Worm (Caenorhabditis elegans): ENCODE data around the gene grd-11.

The grd-11 gene

DNA sequence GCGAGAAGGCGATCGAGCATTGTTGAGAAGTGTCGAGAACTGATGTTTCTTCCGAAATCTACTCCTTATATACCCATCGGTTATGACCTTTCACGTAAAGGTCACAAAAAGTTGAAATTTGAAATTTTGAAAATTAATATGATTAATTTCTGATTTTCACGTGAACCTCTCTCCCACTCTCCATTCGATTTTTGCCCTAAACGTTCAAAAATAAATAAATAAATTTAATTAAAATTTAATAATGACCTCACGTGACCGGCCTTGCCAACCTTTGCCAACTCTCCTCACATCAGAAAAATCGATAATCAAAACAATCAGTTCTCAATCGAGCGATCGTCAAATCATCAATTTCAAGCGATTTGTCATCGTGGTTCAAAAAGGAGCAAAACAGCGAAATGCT lies 39.1 kb upstream of the grd-11 start, which contains the start of gene Y113G7C.1:
Gene Y113G7C.1 (plus strand): TSS at position 301 of the 400 bp plus-strand sequence.
- no peak for TF ChIP-seq mcd-1 (GFP tag; IDR thresholded peaks at IDR 0.05)
- no peak for TF ChIP-seq B0019.2 (GFP tag; conservative IDR thresholded peaks at IDR 0.05)
- TF ChIP-seq K11D2.4 (GFP tag; IDR thresholded peaks at IDR 0.05) = no peak
- no peak for TF ChIP-seq snpc-1.1 (tag; optimal IDR thresholded peaks at IDR 0.05; ENCODE audit: insufficient read depth)
- no peak for TF ChIP-seq tbx-9 (tag; optimal IDR thresholded peaks at IDR 0.05; ENCODE audit: borderline replicate concordance)
- TF ChIP-seq die-1 (tag; optimal IDR thresholded peaks at IDR 0.05) = no peak
- TF ChIP-seq sdz-38 (tag; optimal IDR thresholded peaks at IDR 0.05) = no peak
- TF ChIP-seq lin-35 (GFP tag; optimal IDR thresholded peaks at IDR 0.05) = no peak
- TF ChIP-seq ztf-22 (GFP tag; optimal IDR thresholded peaks at IDR 0.05) = no peak
- no peak for TF ChIP-seq F10E7.11 (tag; optimal IDR thresholded peaks at IDR 0.05)
- TF ChIP-seq lin-40 (tag; optimal IDR thresholded peaks at IDR 0.05) = no peak
- TF ChIP-seq F22D6.2 (tag; optimal IDR thresholded peaks at IDR 0.05) = no peak
- no peak for TF ChIP-seq madf-8 (GFP tag; conservative IDR thresholded peaks at IDR 0.05)
- TF ChIP-seq chd-7 (tag; optimal IDR thresholded peaks at IDR 0.05) = no peak
- TF ChIP-seq attf-3 (GFP tag; conservative IDR thresholded peaks at IDR 0.05) = no peak
- TF ChIP-seq egl-44 (GFP tag; IDR thresholded peaks at IDR 0.05) = no peak
- TF ChIP-seq B0035.1 (tag; optimal IDR thresholded peaks at IDR 0.05) = no peak
- no peak for TF ChIP-seq unc-62 (GFP tag; optimal IDR thresholded peaks at IDR 0.05)
- TF ChIP-seq gei-17 (GFP tag; optimal IDR thresholded peaks at IDR 0.05) = no peak
- no peak for TF ChIP-seq F23B12.7 (tag; optimal IDR thresholded peaks at IDR 0.05; ENCODE audit: insufficient read depth)

DNA sequence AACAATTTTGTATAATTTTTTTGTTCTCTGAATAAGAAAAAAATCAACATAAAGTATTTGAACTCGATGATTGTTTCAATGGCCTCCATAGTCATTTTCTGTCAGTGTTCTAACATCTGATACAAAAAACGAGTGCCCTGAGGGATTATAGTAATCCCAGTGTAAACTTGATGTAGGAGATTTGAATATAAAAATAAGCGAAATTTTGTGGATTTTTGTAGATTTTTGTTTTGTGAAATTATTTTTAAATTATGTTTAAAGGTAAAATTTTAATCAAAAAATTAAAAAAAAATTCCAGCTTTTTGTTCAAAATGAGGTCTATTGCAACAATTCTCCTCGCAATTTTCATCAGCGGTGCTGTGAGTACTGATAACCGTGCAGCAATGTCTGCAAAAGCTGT lies 31.2 kb upstream of the grd-11 start, which contains the start of gene Y38H6A.1:
Gene Y38H6A.1 (plus strand): TSS at position 301 of the 400 bp plus-strand sequence.
- TF ChIP-seq ekl-4 (GFP tag; IDR thresholded peaks at IDR 0.05) = no peak
- no peak for TF ChIP-seq B0019.2 (GFP tag; conservative IDR thresholded peaks at IDR 0.05)
- no peak for TF ChIP-seq pbrm-1 (GFP tag; IDR thresholded peaks at IDR 0.05)
- no peak for TF ChIP-seq fkh-3 (tag; optimal IDR thresholded peaks at IDR 0.05)
- TF ChIP-seq attf-3 (GFP tag; conservative IDR thresholded peaks at IDR 0.05) = no peak
- no peak for TF ChIP-seq ceh-40 (GFP tag; IDR thresholded peaks at IDR 0.05)

DNA sequence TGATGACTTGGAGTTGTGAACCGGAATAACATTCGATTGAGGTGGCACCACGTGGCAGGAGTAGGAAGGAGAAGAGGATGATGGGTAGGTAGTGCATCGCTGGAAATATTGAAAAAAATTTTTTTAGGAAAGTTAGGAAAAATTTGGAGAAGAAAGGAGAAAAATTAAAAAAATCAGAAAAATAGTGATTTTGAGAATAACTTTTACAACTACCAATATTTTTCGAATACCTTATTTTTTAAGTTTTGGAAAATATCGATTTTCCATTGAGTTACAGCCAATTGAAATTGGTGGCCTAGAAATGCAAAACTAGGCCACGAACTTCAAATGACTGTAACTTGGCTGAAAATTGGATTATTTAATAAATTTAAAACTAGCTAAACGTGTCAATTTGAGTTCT lies 21.3 kb upstream of the grd-11 start, which contains the start of gene Y38H6A.5:
Gene Y38H6A.5 (minus strand): TSS at position 101 of the 400 bp plus-strand sequence.
- TF ChIP-seq dpff-1 (tag; optimal IDR thresholded peaks at IDR 0.05) (no peak), aptf-3 (GFP tag; IDR thresholded peaks at IDR 0.05) (no peak), Y95B8A.8 (GFP tag; IDR thresholded peaks at IDR 0.05) (no peak), F23B12.7 (tag; optimal IDR thresholded peaks at IDR 0.05; ENCODE audit: insufficient read depth) (no peak), F33H1.4 (GFP tag; IDR thresholded peaks at IDR 0.05) (no peak), ama-1 (optimal IDR thresholded peaks at IDR 0.05) (no peak), ama-1 (GFP tag; optimal IDR thresholded peaks at IDR 0.05) (no peak), sdz-38 (tag; optimal IDR thresholded peaks at IDR 0.05) (no peak), let-526 (GFP tag; IDR thresholded peaks at IDR 0.05) (no peak), F22D6.2 (tag; optimal IDR thresholded peaks at IDR 0.05) (no peak), T26A5.8 (tag; optimal IDR thresholded peaks at IDR 0.05) (no peak), xnd-1 (tag; optimal IDR thresholded peaks at IDR 0.05) (no peak), K11D2.4 (GFP tag; IDR thresholded peaks at IDR 0.05) (no peak), Y56A3A.18 (GFP tag; IDR thresholded peaks at IDR 0.05) (no peak), zfh-2 (GFP tag; conservative IDR thresholded peaks at IDR 0.05) (no peak), snpc-3.4 (tag; optimal IDR thresholded peaks at IDR 0.05) (no peak), mxl-1 (tag; optimal IDR thresholded peaks at IDR 0.05) (no peak), ceh-79 (tag; optimal IDR thresholded peaks at IDR 0.05) (no peak)

All from whole organism, young adult.